Worm (Caenorhabditis elegans): ENCODE results near the gene noca-2.

ce11 chrX:11647165-11647564 lies 19.8 kb upstream of the noca-2 start, which contains the start of gene T04F8.8:
- TF ChIP-seq unc-39 (tag; optimal IDR thresholded peaks at IDR 0.05) (no peak), nhr-237 (tag; optimal IDR thresholded peaks at IDR 0.05) (no peak), fos-1 (tag; optimal IDR thresholded peaks at IDR 0.05) (no peak), ama-1 (optimal IDR thresholded peaks at IDR 0.05) (no peak), nhr-11 (tag; optimal IDR thresholded peaks at IDR 0.05) (no peak), zag-1 (tag; optimal IDR thresholded peaks at IDR 0.05) (no peak), ceh-82 (tag; optimal IDR thresholded peaks at IDR 0.05) (no peak), skn-1 (tag; optimal IDR thresholded peaks at IDR 0.05) (no peak), nfya-1 (tag; optimal IDR thresholded peaks at IDR 0.05; ENCODE audit: insufficient read depth) (no peak), nhr-77 (tag; optimal IDR thresholded peaks at IDR 0.05) (no peak), nhr-23 (tag; optimal IDR thresholded peaks at IDR 0.05) (peak; percentile 19), unc-62 (GFP tag; optimal IDR thresholded peaks at IDR 0.05) (no peak)
